Fruit fly (Drosophila melanogaster) whole organism, embryonic: ENCODE measurements around the gene ClC-c.

Source experiments
- ATbp ChIP-seq: fragments of 200-800 bp; sonication (Bioruptor generic); optimal IDR thresholded peaks from 2 replicates; lab custom pipeline; 2017; ENCODE audit warnings: missing biosample characterization, mild to moderate bottlenecking, missing genetic modification characterization, missing genetic modification reagents
- Atf6 ChIP-seq: fragments of 200-800 bp; sonication (Bioruptor generic); IDR thresholded peaks from 2 replicates; pipeline ENCODE4 v1.3.6; 2022; ENCODE audit warnings: missing biosample characterization, missing genetic modification characterization
- CG1024 ChIP-seq: fragments of 200-800 bp; sonication (Bioruptor generic); IDR thresholded peaks from 2 replicates; pipeline ENCODE4 v1.3.6; 2022; ENCODE audit warnings: missing biosample characterization, missing genetic modification characterization
- CG10366 ChIP-seq: fragments of 200-800 bp; sonication (Bioruptor generic); IDR thresholded peaks from 2 replicates; pipeline ENCODE4 v1.3.6; 2022; ENCODE audit warnings: missing biosample characterization, missing genetic modification characterization
- CG11723 ChIP-seq: fragments of 200-800 bp; sonication (Bioruptor generic); optimal IDR thresholded peaks from 2 replicates; lab custom pipeline; 2017; ENCODE audit warnings: missing biosample characterization, mild to moderate bottlenecking, missing genetic modification characterization
- CG12391 ChIP-seq: fragments of 200-800 bp; sonication (Bioruptor generic); optimal IDR thresholded peaks from 3 replicates; lab custom pipeline; 2018; ENCODE audit warnings: missing biosample characterization, mild to moderate bottlenecking, missing genetic modification characterization, moderate library complexity
- CG12659 ChIP-seq: fragments of 200-800 bp; sonication (Bioruptor generic); optimal IDR thresholded peaks from 3 replicates; lab custom pipeline; 2017; ENCODE audit warnings: mild to moderate bottlenecking, missing biosample characterization, missing genetic modification reagents, missing genetic modification characterization
- CG13287 ChIP-seq: fragments of 200-800 bp; sonication (Bioruptor generic); IDR thresholded peaks from 2 replicates; pipeline ENCODE4 v1.3.6; 2022; ENCODE audit warnings: missing biosample characterization, missing genetic modification characterization; ENCODE audit not compliant: partially characterized antibody
- CG13424 ChIP-seq: fragments of 200-800 bp; sonication (Bioruptor generic); optimal IDR thresholded peaks from 2 replicates; lab custom pipeline; 2019; ENCODE audit warnings: missing biosample characterization, mild to moderate bottlenecking, missing genetic modification characterization, moderate library complexity
- CG14710 ChIP-seq: fragments of 200-800 bp; sonication (Bioruptor generic); optimal IDR thresholded peaks from 3 replicates; lab custom pipeline; 2019; ENCODE audit warnings: missing biosample characterization, mild to moderate bottlenecking, missing genetic modification characterization, moderate library complexity
- CG14965 ChIP-seq: fragments of 200-800 bp; sonication (Bioruptor generic); optimal IDR thresholded peaks from 2 replicates; lab custom pipeline; 2016; ENCODE audit warnings: missing biosample characterization, missing genetic modification characterization, borderline replicate concordance
- CG1529 ChIP-seq: fragments of 200-800 bp; sonication (Bioruptor generic); optimal IDR thresholded peaks from 3 replicates; lab custom pipeline; 2018; ENCODE audit warnings: missing biosample characterization, missing genetic modification characterization
- CG1602 ChIP-seq: fragments of 200-800 bp; sonication (Bioruptor generic); optimal IDR thresholded peaks from 3 replicates; lab custom pipeline; 2016; ENCODE audit warnings: missing biosample characterization, missing genetic modification characterization
- CG18262 ChIP-seq: fragments of 200-800 bp; optimal IDR thresholded peaks from 3 replicates; lab custom pipeline; 2019; ENCODE audit warnings: missing biosample characterization, mild to moderate bottlenecking, missing genetic modification characterization, moderate library complexity
- CG2120 ChIP-seq: fragments of 200-800 bp; sonication (Bioruptor generic); optimal IDR thresholded peaks from 3 replicates; lab custom pipeline; 2016; ENCODE audit warnings: missing biosample characterization, missing genetic modification characterization
- CG3281 ChIP-seq: fragments of 200-800 bp; sonication (Bioruptor generic); optimal IDR thresholded peaks from 3 replicates; lab custom pipeline; 2017; ENCODE audit warnings: missing biosample characterization, mild to moderate bottlenecking, missing genetic modification characterization
- CG3407 ChIP-seq: fragments of 200-800 bp; sonication (Bioruptor generic); optimal IDR thresholded peaks from 2 replicates; lab custom pipeline; 2018; ENCODE audit warnings: missing biosample characterization, mild to moderate bottlenecking, missing genetic modification characterization
- CG3995 ChIP-seq: fragments of 200-800 bp; sonication (Bioruptor generic); optimal IDR thresholded peaks from 3 replicates; lab custom pipeline; 2016; ENCODE audit warnings: missing biosample characterization, missing genetic modification characterization
- CG5180 ChIP-seq: fragments of 200-800 bp; sonication (Bioruptor generic); optimal IDR thresholded peaks from 3 replicates; lab custom pipeline; 2017; ENCODE audit warnings: missing biosample characterization, missing genetic modification characterization, mild to moderate bottlenecking, moderate library complexity, missing genetic modification reagents
- CG5245 ChIP-seq: fragments of 200-800 bp; sonication (Bioruptor generic); optimal IDR thresholded peaks from 3 replicates; lab custom pipeline; 2016; ENCODE audit warnings: missing biosample characterization, missing genetic modification characterization
- CG7556 ChIP-seq: fragments of 200-800 bp; sonication (Bioruptor generic); optimal IDR thresholded peaks from 2 replicates; lab custom pipeline; 2017; ENCODE audit warnings: missing biosample characterization, mild to moderate bottlenecking, missing genetic modification characterization
- Chrac-16 ChIP-seq: fragments of 200-800 bp; sonication (Bioruptor generic); optimal IDR thresholded peaks from 3 replicates; lab custom pipeline; 2016; ENCODE audit warnings: missing biosample characterization, missing genetic modification characterization
- D19A ChIP-seq: fragments of 200-800 bp; optimal IDR thresholded peaks from 3 replicates; lab custom pipeline; 2019; ENCODE audit warnings: missing biosample characterization, mild to moderate bottlenecking, missing genetic modification characterization, moderate library complexity
- Deaf1 ChIP-seq: fragments of 200-800 bp; optimal IDR thresholded peaks from 3 replicates; lab custom pipeline; 2019; ENCODE audit warnings: missing biosample characterization, mild to moderate bottlenecking, missing genetic modification characterization, moderate library complexity
- Dll ChIP-seq: fragments of 200-800 bp; sonication (Bioruptor generic); IDR thresholded peaks from 4 replicates; pipeline ENCODE4 v1.3.6; 2022; ENCODE audit warnings: missing biosample characterization, missing genetic modification characterization; ENCODE audit not compliant: partially characterized antibody
- ERR ChIP-seq: fragments of 200-800 bp; sonication (Bioruptor generic); optimal IDR thresholded peaks from 2 replicates; lab custom pipeline; 2016; ENCODE audit warnings: missing biosample characterization, missing genetic modification characterization
- Hr78 ChIP-seq, 2 experiments: fragments of 200-800 bp in 1 of 2; fragments of >200 bp in 1 of 2; sonication (Bioruptor generic) in 1 of 2; optimal IDR thresholded peaks; 2 replicates each; lab custom pipeline; 2017 to 2019; ENCODE audit warnings: missing biosample characterization in 2 of 2, missing genetic modification characterization in 2 of 2, mild to moderate bottlenecking in 1 of 2, moderate library complexity in 1 of 2
- Meics ChIP-seq: fragments of 200-800 bp; sonication (Bioruptor generic); optimal IDR thresholded peaks from 2 replicates; lab custom pipeline; 2017; ENCODE audit warnings: missing biosample characterization, mild to moderate bottlenecking, missing genetic modification characterization
- Opbp ChIP-seq: fragments of 200-800 bp; sonication (Bioruptor generic); IDR thresholded peaks from 3 replicates; pipeline ENCODE4 v1.3.6; 2022; ENCODE audit warnings: missing biosample characterization, missing genetic modification characterization; ENCODE audit not compliant: partially characterized antibody
- Sox100B ChIP-seq: fragments of 200-800 bp; sonication (Bioruptor generic); optimal IDR thresholded peaks from 3 replicates; lab custom pipeline; 2018; ENCODE audit warnings: missing biosample characterization, mild to moderate bottlenecking, missing genetic modification characterization
- Spps ChIP-seq: fragments of 200-800 bp; sonication (Bioruptor generic); optimal IDR thresholded peaks from 2 replicates; lab custom pipeline; 2018; ENCODE audit warnings: missing biosample characterization, mild to moderate bottlenecking, missing genetic modification characterization
- Trl ChIP-seq, 3 experiments: fragments of >200 bp in 2 of 3; fragments of 200-800 bp in 1 of 3; sonication (Bioruptor generic) in 1 of 3; optimal IDR thresholded peaks; 2 replicates in 1 of 3; 3 replicates in 2 of 3; lab custom pipeline; 2016 to 2017; ENCODE audit warnings: missing biosample characterization in 1 of 3, missing genetic modification characterization in 1 of 3
- ap ChIP-seq: fragments of 200-800 bp; sonication (Bioruptor generic); IDR thresholded peaks from 2 replicates; pipeline ENCODE4 v1.3.6; 2022; ENCODE audit warnings: missing biosample characterization, missing genetic modification characterization
- ash1 ChIP-seq: fragments of 200-800 bp; sonication (Bioruptor generic); optimal IDR thresholded peaks from 2 replicates; lab custom pipeline; 2018; ENCODE audit warnings: missing biosample characterization, mild to moderate bottlenecking, missing genetic modification characterization
- chif ChIP-seq, 2 experiments: fragments of 200-800 bp; sonication (Bioruptor generic); optimal IDR thresholded peaks; 3 replicates each; lab custom pipeline; 2016; ENCODE audit warnings: missing biosample characterization in 2 of 2, missing genetic modification characterization in 2 of 2
- ci ChIP-seq: fragments of 200-800 bp; sonication (Bioruptor generic); IDR thresholded peaks from 3 replicates; pipeline ENCODE4 v1.3.6; 2022; ENCODE audit warnings: missing biosample characterization, missing genetic modification characterization
- dimm ChIP-seq: fragments of 200-800 bp; sonication (Bioruptor generic); IDR thresholded peaks from 2 replicates; pipeline ENCODE4 v1.3.6; 2022; ENCODE audit warnings: missing biosample characterization, missing genetic modification characterization
- dysf ChIP-seq: fragments of 200-800 bp; sonication (Bioruptor generic); IDR thresholded peaks from 3 replicates; pipeline ENCODE4 v1.3.6; 2022; ENCODE audit warnings: missing biosample characterization, missing genetic modification characterization
- her ChIP-seq: fragments of 200-800 bp; sonication (Bioruptor generic); optimal IDR thresholded peaks from 2 replicates; lab custom pipeline; 2016; ENCODE audit warnings: missing biosample characterization, missing genetic modification characterization
- nau ChIP-seq: fragments of 200-800 bp; sonication (Bioruptor generic); optimal IDR thresholded peaks from 3 replicates; lab custom pipeline; 2017; ENCODE audit warnings: missing biosample characterization, mild to moderate bottlenecking, missing genetic modification characterization, missing genetic modification reagents
- phol ChIP-seq: fragments of 200-800 bp; sonication (Bioruptor generic); optimal IDR thresholded peaks from 3 replicates; lab custom pipeline; 2018; ENCODE audit warnings: missing biosample characterization, mild to moderate bottlenecking, missing genetic modification characterization, moderate library complexity
- prd ChIP-seq, 3 experiments: fragments of >200 bp in 2 of 3; fragments of 200-800 bp in 1 of 3; sonication (Bioruptor generic) in 1 of 3; optimal IDR thresholded peaks in 2 of 3; IDR thresholded peaks in 1 of 3; 2 replicates in 2 of 3; 3 replicates in 1 of 3; pipeline versions ENCODE4 v1.3.6 to Lab custom; 2017 to 2022; ENCODE audit warnings: missing biosample characterization in 1 of 3, missing genetic modification characterization in 1 of 3
- sc ChIP-seq, 3 experiments: fragments of >200 bp in 2 of 3; fragments of 200-800 bp in 1 of 3; sonication (Bioruptor generic) in 1 of 3; optimal IDR thresholded peaks; 2 replicates in 2 of 3; 3 replicates in 1 of 3; lab custom pipeline; 2017; ENCODE audit warnings: mild to moderate bottlenecking in 1 of 3, missing biosample characterization in 1 of 3, missing genetic modification characterization in 1 of 3, missing genetic modification reagents in 1 of 3
- slbo ChIP-seq: fragments of 200-800 bp; sonication (Bioruptor generic); IDR thresholded peaks from 2 replicates; pipeline ENCODE4 v1.3.6; 2022; ENCODE audit warnings: missing biosample characterization, missing genetic modification characterization
- sr ChIP-seq: fragments of 200-800 bp; sonication (Bioruptor generic); IDR thresholded peaks from 3 replicates; pipeline ENCODE4 v1.3.6; 2022; ENCODE audit warnings: missing biosample characterization, missing genetic modification characterization
- stc ChIP-seq: fragments of 200-800 bp; sonication (Bioruptor generic); IDR thresholded peaks from 2 replicates; pipeline ENCODE4 v1.3.6; 2022; ENCODE audit warnings: missing biosample characterization, missing genetic modification characterization
- trem ChIP-seq: fragments of 200-800 bp; optimal IDR thresholded peaks from 3 replicates; lab custom pipeline; 2019; ENCODE audit warnings: missing biosample characterization, mild to moderate bottlenecking, missing genetic modification characterization, moderate library complexity
- zen ChIP-seq: fragments of 200-800 bp; sonication (Bioruptor generic); optimal IDR thresholded peaks from 3 replicates; lab custom pipeline; 2018; ENCODE audit warnings: missing biosample characterization, mild to moderate bottlenecking, missing genetic modification characterization, moderate library complexity

ClC-c gene

dm6 chr3L:16054095-16054494, 36.2 kb upstream of the ClC-c start (continued):
- TF ChIP-seq sc (optimal IDR thresholded peaks at IDR 0.05; lab: Kevin White, UChicago), result no peak
- peak; percentile 13 for TF ChIP-seq sc (GFP tag; optimal IDR thresholded peaks at IDR 0.05; lab: Kevin White, UChicago)
- TF ChIP-seq chif (GFP tag; optimal IDR thresholded peaks at IDR 0.05; lab: Kevin White, UChicago), result peak; percentile 10 to 27
- TF ChIP-seq ci, result 0 out of 3 replicates have a peak, but pooled peaks have one; percentile 53
- peak; percentile 32 for TF ChIP-seq Meics (GFP tag; lab: Kevin White, UChicago)
- TF ChIP-seq dimm (GFP tag; lab: Robert Waterston, UW), result no peak
- peak; percentile 67 for TF ChIP-seq CG18262 (tag; lab: Kevin White, UChicago)
- TF ChIP-seq CG1529 (GFP tag; lab: Kevin White, UChicago), result peak; percentile 34
- peak; percentile 61 for TF ChIP-seq dysf (GFP tag; lab: Robert Waterston, UW)
- peak; percentile 17 for TF ChIP-seq CG5180 (GFP tag; lab: Kevin White, UChicago)
- TF ChIP-seq trem (tag; lab: Kevin White, UChicago), result peak; percentile 34
- peak; percentile 49 for TF ChIP-seq CG3281 (GFP tag; lab: Kevin White, UChicago)
- peak; percentile 44 for TF ChIP-seq CG14710 (tag; lab: Kevin White, UChicago)
- TF ChIP-seq CG2120 (GFP tag; lab: Kevin White, UChicago), result peak; percentile 10
- TF ChIP-seq zen (tag; lab: Kevin White, UChicago), result no peak
- no peak for TF ChIP-seq CG3995 (GFP tag; lab: Kevin White, UChicago)
- TF ChIP-seq prd (optimal IDR thresholded peaks at IDR 0.05; lab: Kevin White, UChicago), result no peak
- peak; percentile 51 for TF ChIP-seq prd (GFP tag; IDR thresholded peaks at IDR 0.05; lab: Robert Waterston, UW)
- peak; percentile 53 for TF ChIP-seq Sox100B (GFP tag; lab: Kevin White, UChicago)
- TF ChIP-seq Chrac-16 (GFP tag; lab: Kevin White, UChicago), result peak; percentile 12
- peak; percentile 8 for TF ChIP-seq CG5245
- peak; percentile 58 for TF ChIP-seq CG13424 (tag; lab: Kevin White, UChicago)
- peak; percentile 25 for TF ChIP-seq CG1602 (GFP tag; lab: Kevin White, UChicago)
- no peak for TF ChIP-seq her (GFP tag; lab: Kevin White, UChicago)
- TF ChIP-seq Deaf1 (tag; lab: Kevin White, UChicago), result peak; percentile 33
- no peak for TF ChIP-seq ash1 (GFP tag; lab: Kevin White, UChicago)
- TF ChIP-seq D19A, result peak; percentile 47
- TF ChIP-seq CG11723, result no peak
- peak; percentile 68 for TF ChIP-seq phol (tag; lab: Kevin White, UChicago)
- TF ChIP-seq ap (GFP tag; lab: Robert Waterston, UW), result peak; percentile 35; the same call in 1 of the 2 replicates
- TF ChIP-seq CG12391 (tag; lab: Kevin White, UChicago), result peak; percentile 51
- TF ChIP-seq ATbp (GFP tag; lab: Kevin White, UChicago), result peak; percentile 35
- TF ChIP-seq slbo, result no peak
- TF ChIP-seq CG3407 (GFP tag; lab: Kevin White, UChicago), result peak; percentile 14
- TF ChIP-seq Trl (optimal IDR thresholded peaks at IDR 0.05; lab: Kevin White, UChicago), result no peak
- TF ChIP-seq Trl (GFP tag; optimal IDR thresholded peaks at IDR 0.05; lab: Kevin White, UChicago), result no peak
- TF ChIP-seq ERR (GFP tag; lab: Kevin White, UChicago), result no peak
- no peak for TF ChIP-seq sr
- peak; percentile 67 for TF ChIP-seq CG7556
- no peak for TF ChIP-seq Spps (tag; lab: Kevin White, UChicago)
- TF ChIP-seq Dll (GFP tag; lab: Robert Waterston, UW), result no peak
- TF ChIP-seq Opbp (GFP tag; lab: Robert Waterston, UW), result no peak
- peak; percentile 17; the same call in 1 of the 2 replicates for TF ChIP-seq CG10366 (GFP tag; lab: Robert Waterston, UW)
- peak in 1 of 2 experiments; percentile 44 for TF ChIP-seq Hr78 (GFP tag; optimal IDR thresholded peaks at IDR 0.05; lab: Kevin White, UChicago)
- TF ChIP-seq Atf6 (GFP tag; lab: Robert Waterston, UW), result peak; percentile 11; the same call in 1 of the 2 replicates
- no peak for TF ChIP-seq CG13287 (GFP tag; lab: Robert Waterston, UW)
- peak; percentile 15 for TF ChIP-seq CG12659
- TF ChIP-seq stc (GFP tag; lab: Robert Waterston, UW), result peak; percentile 26; the same call in 1 of the 2 replicates
- TF ChIP-seq CG1024, result 0 out of 2 replicates have a peak, but pooled peaks have one; percentile 21
- no peak for TF ChIP-seq CG14965
- peak; percentile 2 for TF ChIP-seq nau (GFP tag; lab: Kevin White, UChicago)
